Worm (Caenorhabditis elegans) whole organism, young adult: ENCODE results near the gene nprl-2.
A peak's percentile ranks its signal among the peaks of the same experiment; 100 is the strongest.

Source experiments
- C06A6.2 ChIP-seq: fragments of 200-800 bp; sonication (Bioruptor generic); conservative IDR thresholded peaks from 2 replicates; pipeline ENCODE4 v1.3.6; 2022; ENCODE audit warnings: missing genetic modification characterization, missing compliant biosample characterization
- F52B5.7 ChIP-seq: sonication (generic microtip); optimal IDR thresholded peaks from 2 replicates; lab custom pipeline; 2016; ENCODE audit warnings: mild to moderate bottlenecking, missing genetic modification characterization, missing compliant biosample characterization
- K12H6.12 ChIP-seq: fragments of 200-800 bp; sonication (Bioruptor generic); optimal IDR thresholded peaks from 2 replicates; lab custom pipeline; 2018; ENCODE audit warnings: mild to moderate bottlenecking, missing genetic modification characterization, missing compliant biosample characterization
- Y53G8AR.9 ChIP-seq: fragments of 200-800 bp; sonication (Bioruptor generic); conservative IDR thresholded peaks from 2 replicates; pipeline ENCODE4 v1.3.6; 2022; ENCODE audit warnings: missing genetic modification reagents, missing genetic modification characterization, missing compliant biosample characterization
- Y95B8A.8 ChIP-seq: fragments of 200-800 bp; sonication (Bioruptor generic); IDR thresholded peaks from 2 replicates; pipeline ENCODE4 v1.3.6; 2022; ENCODE audit warnings: missing genetic modification reagents, missing genetic modification characterization, missing compliant biosample characterization
- athp-1 ChIP-seq: sonication (generic microtip); optimal IDR thresholded peaks from 2 replicates; lab custom pipeline; 2017; ENCODE audit warnings: mild to moderate bottlenecking, missing genetic modification characterization, missing compliant biosample characterization
- attf-3 ChIP-seq: fragments of 200-800 bp; sonication (Bioruptor generic); conservative IDR thresholded peaks from 2 replicates; pipeline ENCODE4 v1.3.6; 2022; ENCODE audit warnings: missing genetic modification reagents, missing genetic modification characterization, missing compliant biosample characterization
- bed-2 ChIP-seq: fragments of 200-800 bp; sonication (Bioruptor generic); IDR thresholded peaks from 2 replicates; pipeline ENCODE4 v1.3.6; 2022; ENCODE audit warnings: missing genetic modification reagents, missing genetic modification characterization, missing compliant biosample characterization
- ccch-3 ChIP-seq: fragments of 200-800 bp; sonication (Bioruptor generic); optimal IDR thresholded peaks from 2 replicates; lab custom pipeline; 2018; ENCODE audit warnings: mild to moderate bottlenecking, missing genetic modification characterization, missing compliant biosample characterization
- cebp-1 ChIP-seq, 2 experiments: fragments of 200-800 bp in 1 of 2; sonication (Bioruptor generic) in 1 of 2; sonication (generic microtip) in 1 of 2; IDR thresholded peaks in 1 of 2; optimal IDR thresholded peaks in 1 of 2; 2 replicates each; pipeline versions ENCODE4 v1.3.6 to Lab custom; 2017 to 2022; ENCODE audit warnings: missing compliant biosample characterization in 2 of 2, missing genetic modification characterization in 2 of 2, mild to moderate bottlenecking in 1 of 2, missing genetic modification reagents in 1 of 2, moderate library complexity in 1 of 2
- ceh-27 ChIP-seq: fragments of 200-800 bp; sonication (Bioruptor generic); optimal IDR thresholded peaks from 2 replicates; lab custom pipeline; 2018; ENCODE audit warnings: mild to moderate bottlenecking, missing genetic modification characterization, moderate library complexity, missing compliant biosample characterization
- ceh-79 ChIP-seq: sonication (generic microtip); optimal IDR thresholded peaks from 2 replicates; lab custom pipeline; 2017; ENCODE audit warnings: mild to moderate bottlenecking, missing genetic modification characterization, missing compliant biosample characterization
- die-1 ChIP-seq: sonication (generic microtip); optimal IDR thresholded peaks from 2 replicates; lab custom pipeline; 2016; ENCODE audit warnings: missing genotype, mild to moderate bottlenecking, missing genetic modification characterization, missing compliant biosample characterization
- dpff-1 ChIP-seq: sonication (generic microtip); optimal IDR thresholded peaks from 2 replicates; lab custom pipeline; 2017; ENCODE audit warnings: mild to moderate bottlenecking, missing genetic modification characterization, missing compliant biosample characterization
- efl-1 ChIP-seq: fragments of 150-350 bp; optimal IDR thresholded peaks from 2 replicates; lab custom pipeline; 2014; ENCODE audit warnings: missing biosample characterization, missing genetic modification reagents, missing genetic modification characterization
- egrh-3 ChIP-seq: fragments of 200-800 bp; sonication (Bioruptor generic); IDR thresholded peaks from 2 replicates; pipeline ENCODE4 v1.3.6; 2022; ENCODE audit warnings: missing genetic modification reagents, missing genetic modification characterization, missing compliant biosample characterization
- fkh-3 ChIP-seq: sonication (generic microtip); optimal IDR thresholded peaks from 2 replicates; lab custom pipeline; 2016; ENCODE audit warnings: mild to moderate bottlenecking, missing genetic modification characterization, missing compliant biosample characterization
- lsl-1 ChIP-seq: fragments of 200-800 bp; sonication (Bioruptor generic); optimal IDR thresholded peaks from 2 replicates; lab custom pipeline; 2018; ENCODE audit warnings: mild to moderate bottlenecking, missing genetic modification characterization, moderate library complexity, missing compliant biosample characterization
- madf-3 ChIP-seq: fragments of 200-800 bp; sonication (Bioruptor generic); IDR thresholded peaks from 2 replicates; pipeline ENCODE4 v1.3.6; 2022; ENCODE audit warnings: missing genetic modification reagents, missing genetic modification characterization, missing compliant biosample characterization
- madf-6 ChIP-seq: fragments of 200-800 bp; sonication (Bioruptor generic); IDR thresholded peaks from 2 replicates; pipeline ENCODE4 v1.3.6; 2022; ENCODE audit warnings: missing genetic modification reagents, missing genetic modification characterization, missing compliant biosample characterization
- mcd-1 ChIP-seq: fragments of 200-800 bp; sonication (Bioruptor generic); IDR thresholded peaks from 2 replicates; pipeline ENCODE4 v1.3.6; 2022; ENCODE audit warnings: missing genetic modification reagents, missing genetic modification characterization, missing compliant biosample characterization
- mxl-1 ChIP-seq: sonication (generic microtip); optimal IDR thresholded peaks from 2 replicates; lab custom pipeline; 2016; ENCODE audit warnings: missing genetic modification characterization, missing compliant biosample characterization
- nfya-1 ChIP-seq: sonication (generic microtip); optimal IDR thresholded peaks from 2 replicates; lab custom pipeline; 2017; ENCODE audit warnings: antibody characterized with exemption, missing compliant biosample characterization, missing genetic modification characterization, borderline replicate concordance; ENCODE audit not compliant: insufficient read depth
- nfya-2 ChIP-seq: fragments of 200-800 bp; sonication (Bioruptor generic); IDR thresholded peaks from 2 replicates; pipeline ENCODE4 v1.3.6; 2022; ENCODE audit warnings: missing genetic modification reagents, missing genetic modification characterization, missing compliant biosample characterization
- nfyb-1 ChIP-seq: fragments of 200-800 bp; sonication (Bioruptor generic); IDR thresholded peaks from 2 replicates; pipeline ENCODE4 v1.3.6; 2022; ENCODE audit warnings: missing genetic modification reagents, missing genetic modification characterization, missing compliant biosample characterization
- nhr-90 ChIP-seq: sonication (generic microtip); optimal IDR thresholded peaks from 2 replicates; lab custom pipeline; 2016; ENCODE audit warnings: missing genotype, mild to moderate bottlenecking, missing genetic modification characterization, missing compliant biosample characterization
- rcor-1 ChIP-seq: fragments of 200-800 bp; sonication (Bioruptor generic); IDR thresholded peaks from 2 replicates; pipeline ENCODE4 v1.3.6; 2022; ENCODE audit warnings: missing genetic modification reagents, missing genetic modification characterization, missing compliant biosample characterization
- rec-8 ChIP-seq, 2 experiments: sonication (generic microtip); optimal IDR thresholded peaks; 2 replicates each; lab custom pipeline; 2016; ENCODE audit warnings: mild to moderate bottlenecking in 2 of 2, missing genetic modification characterization in 2 of 2, missing genetic modification reagents in 2 of 2, missing genotype in 2 of 2, missing biosample characterization in 1 of 2, missing compliant biosample characterization in 1 of 2, moderate library complexity in 1 of 2
- sdz-38 ChIP-seq: sonication (generic microtip); optimal IDR thresholded peaks from 2 replicates; lab custom pipeline; 2016; ENCODE audit warnings: missing genotype, missing genetic modification characterization, missing compliant biosample characterization
- snpc-1.3 ChIP-seq: sonication (generic microtip); optimal IDR thresholded peaks from 2 replicates; lab custom pipeline; 2017; ENCODE audit warnings: missing genetic modification characterization, mild to moderate bottlenecking, missing compliant biosample characterization, antibody characterized with exemption, moderate library complexity, missing genotype, missing genetic modification reagents; ENCODE audit not compliant: insufficient read depth
- snpc-3.4 ChIP-seq: sonication (generic microtip); optimal IDR thresholded peaks from 2 replicates; lab custom pipeline; 2017; ENCODE audit warnings: missing genetic modification characterization, mild to moderate bottlenecking, missing compliant biosample characterization, antibody characterized with exemption, moderate library complexity, missing genotype, missing genetic modification reagents
- somi-1 ChIP-seq: fragments of 200-800 bp; sonication (Bioruptor generic); optimal IDR thresholded peaks from 2 replicates; lab custom pipeline; 2018; ENCODE audit warnings: mild to moderate bottlenecking, missing genetic modification characterization, missing compliant biosample characterization
- tbp1 ChIP-seq: fragments of 200-800 bp; sonication (Bioruptor generic); optimal IDR thresholded peaks from 2 replicates; lab custom pipeline; 2018; ENCODE audit warnings: mild to moderate bottlenecking, missing genetic modification characterization, missing compliant biosample characterization
- unc-130 ChIP-seq: sonication (generic microtip); optimal IDR thresholded peaks from 2 replicates; lab custom pipeline; 2016; ENCODE audit warnings: missing genetic modification reagents, missing genetic modification characterization, missing compliant biosample characterization
- xnd-1 ChIP-seq: sonication (generic microtip); optimal IDR thresholded peaks from 2 replicates; lab custom pipeline; 2016; ENCODE audit warnings: missing genotype, missing genetic modification reagents, missing genetic modification characterization, missing compliant biosample characterization
- ztf-22 ChIP-seq: fragments of 200-800 bp; sonication (Bioruptor generic); optimal IDR thresholded peaks from 2 replicates; lab custom pipeline; 2018; ENCODE audit warnings: mild to moderate bottlenecking, missing genetic modification characterization, moderate library complexity, missing compliant biosample characterization
- ztf-26 ChIP-seq: sonication (generic microtip); optimal IDR thresholded peaks from 2 replicates; lab custom pipeline; 2017; ENCODE audit warnings: missing genetic modification characterization, missing compliant biosample characterization
- ztf-6 ChIP-seq: fragments of 200-800 bp; sonication (Bioruptor generic); IDR thresholded peaks from 2 replicates; pipeline ENCODE4 v1.3.6; 2022; ENCODE audit warnings: missing genetic modification reagents, missing genetic modification characterization, missing compliant biosample characterization

nprl-2 gene

ce11 chrIV:7508850-7509249 lies 47.8 kb upstream of the nprl-2 start (continued):
- TF ChIP-seq nfyb-1 (no peak), sdz-38 (tag; lab: Kevin White, UChicago) (no peak), rec-8 (tag; optimal IDR thresholded peaks at IDR 0.05; lab: Kevin White, UChicago) (no peak), attf-3 (peak; percentile 35; the same call in 1 of the 2 replicates), nhr-90 (tag; lab: Kevin White, UChicago) (no peak), ceh-79 (tag; lab: Kevin White, UChicago) (no peak), rcor-1 (no peak), ztf-6 (GFP tag; lab: Robert Waterston, UW) (no peak), egrh-3 (GFP tag; lab: Robert Waterston, UW) (no peak), cebp-1 (GFP tag; IDR thresholded peaks at IDR 0.05; lab: Robert Waterston, UW) (no peak), cebp-1 (tag; optimal IDR thresholded peaks at IDR 0.05; lab: Kevin White, UChicago) (no peak), mcd-1 (no peak), snpc-3.4 (no peak), xnd-1 (peak; percentile 6), K12H6.12 (tag; lab: Kevin White, UChicago) (no peak), Y53G8AR.9 (GFP tag; lab: Robert Waterston, UW) (no peak), madf-6 (GFP tag; lab: Robert Waterston, UW) (peak; percentile 54; the same call in 1 of the 2 replicates), madf-3 (GFP tag; lab: Robert Waterston, UW) (no peak), C06A6.2 (GFP tag; lab: Robert Waterston, UW) (no peak), ceh-27 (GFP tag; lab: Kevin White, UChicago) (no peak), tbp1 (GFP tag; lab: Kevin White, UChicago) (no peak), die-1 (tag; lab: Kevin White, UChicago) (no peak), efl-1 (GFP tag; lab: Kevin White, UChicago) (peak; percentile 51), lsl-1 (GFP tag; lab: Kevin White, UChicago) (peak; percentile 79), bed-2 (GFP tag; lab: Robert Waterston, UW) (no peak), unc-130 (GFP tag; lab: Kevin White, UChicago) (no peak), F52B5.7 (tag; lab: Kevin White, UChicago) (no peak)
- TF ChIP-seq, all 124 proteins: peak for 9

DNA sequence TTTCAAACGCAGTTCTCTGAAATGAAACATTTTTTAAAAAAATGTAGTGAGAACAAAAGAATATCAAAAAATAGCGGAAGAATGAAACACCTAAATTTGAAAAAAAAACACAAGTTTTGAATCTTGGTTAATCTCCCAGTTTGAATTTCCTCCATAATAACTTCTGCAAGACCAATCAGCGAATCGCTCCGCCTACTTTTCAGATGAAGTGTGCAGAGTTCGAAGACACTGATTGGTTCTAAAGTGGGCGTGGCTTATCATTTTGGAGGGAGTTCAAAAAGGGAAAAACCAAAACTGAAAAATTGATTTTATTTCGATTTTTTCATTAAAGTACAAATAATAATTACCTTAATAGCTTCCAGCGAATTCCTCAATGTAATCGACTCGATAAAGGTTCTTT lies 45.8 kb upstream of the nprl-2 start:
- TF ChIP-seq snpc-3.4 (peak; percentile 14), ztf-26 (tag; lab: Kevin White, UChicago) (no peak), nfya-2 (GFP tag; lab: Robert Waterston, UW) (0 out of 2 replicates have a peak, but pooled peaks have one; percentile 80), snpc-1.3 (tag; lab: Kevin White, UChicago) (peak; percentile 4), cebp-1 (GFP tag; IDR thresholded peaks at IDR 0.05; lab: Robert Waterston, UW) (no peak), cebp-1 (tag; optimal IDR thresholded peaks at IDR 0.05; lab: Kevin White, UChicago) (no peak), mxl-1 (tag; lab: Kevin White, UChicago) (no peak), ztf-22 (GFP tag; lab: Kevin White, UChicago) (no peak), fkh-3 (tag; lab: Kevin White, UChicago) (no peak), somi-1 (no peak), attf-3 (no peak), efl-1 (GFP tag; lab: Kevin White, UChicago) (peak; percentile 18), ccch-3 (GFP tag; lab: Kevin White, UChicago) (no peak), dpff-1 (no peak), Y95B8A.8 (GFP tag; lab: Robert Waterston, UW) (no peak), nfya-1 (no peak), ceh-27 (GFP tag; lab: Kevin White, UChicago) (no peak), athp-1 (tag; lab: Kevin White, UChicago) (no peak), nfyb-1 (peak; percentile 97), tbp1 (GFP tag; lab: Kevin White, UChicago) (no peak), Y53G8AR.9 (GFP tag; lab: Robert Waterston, UW) (no peak)
